Fruit fly (Drosophila melanogaster): ENCODE results near the gene cas.
A peak's percentile ranks its signal among the peaks of the same experiment; 100 is the strongest.

The cas gene

DNA sequence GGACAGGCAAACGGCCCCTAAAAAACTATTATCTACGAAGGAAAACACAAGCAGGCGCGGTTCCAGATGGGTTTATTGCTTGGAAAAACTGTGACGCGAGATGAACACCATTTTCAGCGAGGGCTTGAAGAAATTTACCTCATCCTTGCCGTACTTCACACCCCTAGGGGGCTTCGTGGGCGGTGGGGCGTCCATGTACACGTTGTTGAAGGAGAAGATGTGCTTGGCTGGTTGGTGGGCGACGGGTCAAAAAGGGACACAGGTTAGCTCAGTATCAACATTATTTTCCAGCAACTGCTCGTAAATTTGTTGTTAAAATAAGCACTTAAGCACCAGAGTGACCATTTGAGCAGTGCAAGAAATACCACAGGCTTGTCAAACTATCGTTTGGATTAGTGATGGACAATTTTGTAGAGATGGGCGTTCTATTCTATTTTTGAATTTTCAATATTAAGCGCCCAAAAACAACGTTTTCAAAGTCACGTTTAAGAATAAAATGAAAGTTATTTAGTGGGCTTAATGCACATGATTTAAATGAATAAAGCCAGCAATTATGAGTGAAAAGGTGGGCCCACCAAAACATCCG, 42.1 kb upstream of the cas start, which contains the start of gene Sec8 (continued):
- no peak for TF ChIP-seq D (optimal IDR thresholded peaks at IDR 0.05)
- TF ChIP-seq D (GFP tag; optimal IDR thresholded peaks at IDR 0.05) = no peak
- no peak for TF ChIP-seq gro (GFP tag; optimal IDR thresholded peaks at IDR 0.05)
- no peak for TF ChIP-seq CrebB (tag; optimal IDR thresholded peaks at IDR 0.05)
- peak; percentile 52 for TF ChIP-seq CG2116 (GFP tag; optimal IDR thresholded peaks at IDR 0.05)
- no peak for TF ChIP-seq pan (optimal IDR thresholded peaks at IDR 0.05)
- peak in 1 of 2 experiments; percentile 20 for TF ChIP-seq pan (GFP tag; optimal IDR thresholded peaks at IDR 0.05 in 1 of 2, IDR thresholded peaks at IDR 0.05 in 1 of 2)
- TF ChIP-seq tup (GFP tag; optimal IDR thresholded peaks at IDR 0.05) = no peak
- TF ChIP-seq CG8944 (GFP tag; optimal IDR thresholded peaks at IDR 0.05) = peak; percentile 2
- peak; percentile 1 for TF ChIP-seq kay (GFP tag; optimal IDR thresholded peaks at IDR 0.05)
- TF ChIP-seq CG10147 (GFP tag; optimal IDR thresholded peaks at IDR 0.05) = no peak
- no peak for TF ChIP-seq CG2875 (GFP tag; optimal IDR thresholded peaks at IDR 0.05)
- TF ChIP-seq br (optimal IDR thresholded peaks at IDR 0.05) = no peak
- TF ChIP-seq CG16813 (GFP tag; IDR thresholded peaks at IDR 0.05; ENCODE audit: partially characterized antibody) = peak; percentile 90
- no peak for TF ChIP-seq Hr3 (GFP tag; optimal IDR thresholded peaks at IDR 0.05)
- TF ChIP-seq unc-4 (GFP tag; IDR thresholded peaks at IDR 0.05; ENCODE audit: partially characterized antibody) = peak; percentile 83
- TF ChIP-seq Taf1 (GFP tag; IDR thresholded peaks at IDR 0.05) = no peak
- TF ChIP-seq CG7271 (tag; optimal IDR thresholded peaks at IDR 0.05) = no peak
- no peak for TF ChIP-seq cwo (GFP tag; optimal IDR thresholded peaks at IDR 0.05)
- no peak for TF ChIP-seq CG8765 (GFP tag; IDR thresholded peaks at IDR 0.05)
- no peak for TF ChIP-seq Spps (tag; optimal IDR thresholded peaks at IDR 0.05)
- no peak for TF ChIP-seq ac (GFP tag; optimal IDR thresholded peaks at IDR 0.05)
- peak; percentile 14 for TF ChIP-seq CG1792 (GFP tag; optimal IDR thresholded peaks at IDR 0.05)
- TF ChIP-seq mld (GFP tag; IDR thresholded peaks at IDR 0.05; ENCODE audit: partially characterized antibody) = peak; percentile 77
- no peak for TF ChIP-seq mirr (GFP tag; optimal IDR thresholded peaks at IDR 0.05)
- no peak for TF ChIP-seq bcd (GFP tag; optimal IDR thresholded peaks at IDR 0.05)
- no peak for TF ChIP-seq CG12942 (GFP tag; optimal IDR thresholded peaks at IDR 0.05)
- TF ChIP-seq CG4424 (GFP tag; optimal IDR thresholded peaks at IDR 0.05) = peak; percentile 1
- no peak for TF ChIP-seq Oli (tag; optimal IDR thresholded peaks at IDR 0.05)
- no peak for TF ChIP-seq crp (GFP tag; optimal IDR thresholded peaks at IDR 0.05)
- TF ChIP-seq Hmr (GFP tag; optimal IDR thresholded peaks at IDR 0.05) = no peak
- no peak for TF ChIP-seq CG15011 (GFP tag; optimal IDR thresholded peaks at IDR 0.05)
- no peak for TF ChIP-seq CG11398 (GFP tag; optimal IDR thresholded peaks at IDR 0.05)
- peak; percentile 74 for TF ChIP-seq CG34224 (GFP tag; IDR thresholded peaks at IDR 0.05; ENCODE audit: partially characterized antibody)
- TF ChIP-seq btn (GFP tag; optimal IDR thresholded peaks at IDR 0.05) = no peak
- TF ChIP-seq zf30C (GFP tag; optimal IDR thresholded peaks at IDR 0.05) = no peak
- TF ChIP-seq D19A (tag; optimal IDR thresholded peaks at IDR 0.05) = no peak
- no peak for TF ChIP-seq Deaf1 (tag; optimal IDR thresholded peaks at IDR 0.05)
- TF ChIP-seq Hmx (GFP tag; optimal IDR thresholded peaks at IDR 0.05) = no peak
- TF ChIP-seq Camta (GFP tag; optimal IDR thresholded peaks at IDR 0.05) = no peak
- no peak for TF ChIP-seq CG15479 (GFP tag; optimal IDR thresholded peaks at IDR 0.05)
- no peak for TF ChIP-seq tap (tag; optimal IDR thresholded peaks at IDR 0.05)
- TF ChIP-seq Nf-YB (GFP tag; optimal IDR thresholded peaks at IDR 0.05) = no peak
- no peak for TF ChIP-seq grau (tag; optimal IDR thresholded peaks at IDR 0.05)
- no peak for TF ChIP-seq toy (GFP tag; IDR thresholded peaks at IDR 0.05)
- peak; percentile 50; the same call in 1 of the 2 replicates for TF ChIP-seq CG3847 (GFP tag; IDR thresholded peaks at IDR 0.05)
- no peak for TF ChIP-seq Fer2 (tag; optimal IDR thresholded peaks at IDR 0.05)
- TF ChIP-seq HHEX (GFP tag; optimal IDR thresholded peaks at IDR 0.05) = no peak
- TF ChIP-seq CG16815 (GFP tag; optimal IDR thresholded peaks at IDR 0.05) = no peak
- peak; percentile 53 for TF ChIP-seq CG8924 (tag; optimal IDR thresholded peaks at IDR 0.05)
- TF ChIP-seq CG30403 (GFP tag; optimal IDR thresholded peaks at IDR 0.05) = peak; percentile 59

Data from whole organism, embryonic.